Worm (Caenorhabditis elegans): ENCODE data around the gene C17B7.3.

Gene C17B7.3

ce11 chrV:3312067-3312666 is 30.4 kb upstream of the C17B7.3 start, which contains the start of gene arrd-18 (continued):
- peak; percentile 83 for TF ChIP-seq hmg-1.1 (GFP tag; IDR thresholded peaks at IDR 0.05)

ce11 chrV:3315308-3315707 is 27.3 kb upstream of the C17B7.3 start, which contains the start of gene arrd-19:
arrd-19 (minus strand) TSS chrV:3315516.
- TF ChIP-seq rbr-2 (tag; optimal IDR thresholded peaks at IDR 0.05) (peak; percentile 56), hmg-1.1 (GFP tag; IDR thresholded peaks at IDR 0.05) (peak; percentile 93), php-3 (GFP tag; IDR thresholded peaks at IDR 0.05) (no peak), F37D6.2 (tag; optimal IDR thresholded peaks at IDR 0.05) (peak; percentile 41), mdt-29 (GFP tag; IDR thresholded peaks at IDR 0.05) (no peak), fkh-10 (GFP tag; optimal IDR thresholded peaks at IDR 0.05) (peak; percentile 72), hlh-30 (tag; optimal IDR thresholded peaks at IDR 0.05; ENCODE audit: insufficient read depth) (peak; percentile 58), aha-1 (tag) (peak; percentile 99), F26F4.8 (GFP tag; conservative IDR thresholded peaks at IDR 0.05) (no peak), ceh-20 (GFP tag; IDR thresholded peaks at IDR 0.05) (peak; percentile 61; the same call in 1 of the 2 replicates), mdl-1 (tag; optimal IDR thresholded peaks at IDR 0.05) (peak in 1 of 2 experiments; percentile 85), nhr-28 (tag; optimal IDR thresholded peaks at IDR 0.05) (peak; percentile 90), madf-5 (GFP tag; IDR thresholded peaks at IDR 0.05) (no peak), set-16 (GFP tag; IDR thresholded peaks at IDR 0.05) (no peak), zag-1 (tag; optimal IDR thresholded peaks at IDR 0.05) (no peak), attf-4 (tag; optimal IDR thresholded peaks at IDR 0.05) (no peak), spr-3 (GFP tag; optimal IDR thresholded peaks at IDR 0.05) (no peak), lsy-2 (tag; optimal IDR thresholded peaks at IDR 0.05) (peak; percentile 26 to 79), hlh-11 (tag; optimal IDR thresholded peaks at IDR 0.05) (peak; percentile 93), mes-2 (tag; optimal IDR thresholded peaks at IDR 0.05; ENCODE audit: poor library complexity, severe bottlenecking) (peak; percentile 80), lin-29 (GFP tag; IDR thresholded peaks at IDR 0.05) (peak; percentile 58; the same call in 1 of the 2 replicates), R02D3.7 (tag; optimal IDR thresholded peaks at IDR 0.05) (no peak), nhr-48 (tag; optimal IDR thresholded peaks at IDR 0.05) (peak; percentile 90), egl-27 (tag; optimal IDR thresholded peaks at IDR 0.05) (no peak), nhr-76 (tag; optimal IDR thresholded peaks at IDR 0.05) (no peak), mxl-3 (GFP tag; optimal IDR thresholded peaks at IDR 0.05) (peak; percentile 72), duxl-1 (tag; optimal IDR thresholded peaks at IDR 0.05; ENCODE audit: poor library complexity) (peak; percentile 79), pha-4 (GFP tag; IDR thresholded peaks at IDR 0.05) (no peak), pha-4 (tag; optimal IDR thresholded peaks at IDR 0.05) (peak; percentile 54), pqm-1 (tag; optimal IDR thresholded peaks at IDR 0.05) (peak; percentile 32), zip-2 (tag; optimal IDR thresholded peaks at IDR 0.05) (peak; percentile 5), nhr-6 (tag; optimal IDR thresholded peaks at IDR 0.05) (peak; percentile 57), nhr-77 (tag; optimal IDR thresholded peaks at IDR 0.05) (peak; percentile 79), daf-16 (GFP tag; optimal IDR thresholded peaks at IDR 0.05) (peak in 1 of 2 experiments; percentile 5), daf-16 (tag; optimal IDR thresholded peaks at IDR 0.05) (peak; percentile 62), nhr-25 (tag; optimal IDR thresholded peaks at IDR 0.05; ENCODE audit: borderline replicate concordance, insufficient read depth) (peak; percentile 53), saeg-2 (GFP tag; IDR thresholded peaks at IDR 0.05) (peak; percentile 80; the same call in 1 of the 2 replicates), unc-62 (GFP tag; optimal IDR thresholded peaks at IDR 0.05 in 1 of 2) (peak in 1 of 2 experiments; percentile 97), unc-62 (tag; optimal IDR thresholded peaks at IDR 0.05) (no peak), ceh-82 (tag; optimal IDR thresholded peaks at IDR 0.05) (no peak), ceh-62 (tag; optimal IDR thresholded peaks at IDR 0.05) (no peak), zfp-3 (GFP tag; conservative IDR thresholded peaks at IDR 0.05) (no peak), nhr-11 (tag; optimal IDR thresholded peaks at IDR 0.05) (peak; percentile 74), ztf-11 (tag; optimal IDR thresholded peaks at IDR 0.05) (no peak), dpl-1 (GFP tag; optimal IDR thresholded peaks at IDR 0.05) (peak; percentile 66), dmd-6 (GFP tag; IDR thresholded peaks at IDR 0.05) (peak; percentile 92), spr-1 (tag; optimal IDR thresholded peaks at IDR 0.05) (no peak), lin-1 (GFP tag; IDR thresholded peaks at IDR 0.05) (peak; percentile 89), arid-1 (GFP tag; conservative IDR thresholded peaks at IDR 0.05) (peak; percentile 67; the same call in 1 of the 2 replicates)

Data from whole organism, L4 larva.